Worm (Caenorhabditis elegans): ENCODE measurements around the gene R01E6.2.

ce11 chrX:13544544-13545021, 21.8 kb downstream of the R01E6.2 start:
- TF ChIP-seq him-1 (tag; optimal IDR thresholded peaks at IDR 0.05) (no peak), dao-5 (tag; optimal IDR thresholded peaks at IDR 0.05) (no peak)

Data from whole organism, L4/young adult.